Fruit fly (Drosophila melanogaster) Kc167 (cell line): ENCODE results near the gene CG13407.

Experiments used
- Myc ChIP-seq: fragments of >200 bp; optimal IDR thresholded peaks from 2 replicates; lab custom pipeline; 2017; ENCODE audit warnings: missing external identifiers
- Sin3A ChIP-seq: fragments of >200 bp; optimal IDR thresholded peaks from 2 replicates; lab custom pipeline; 2018; ENCODE audit warnings: missing external identifiers
- h ChIP-seq: fragments of >200 bp; optimal IDR thresholded peaks from 3 replicates; lab custom pipeline; 2018; ENCODE audit warnings: missing external identifiers
- insv ChIP-seq: fragments of >200 bp; optimal IDR thresholded peaks from 3 replicates; lab custom pipeline; 2018; ENCODE audit warnings: missing external identifiers
- psq ChIP-seq: fragments of >200 bp; optimal IDR thresholded peaks from 2 replicates; lab custom pipeline; 2017; ENCODE audit warnings: missing external identifiers
- ttk ChIP-seq: sonication (Bioruptor generic); optimal IDR thresholded peaks from 2 replicates; lab custom pipeline; 2017; ENCODE audit warnings: missing external identifiers

DNA sequence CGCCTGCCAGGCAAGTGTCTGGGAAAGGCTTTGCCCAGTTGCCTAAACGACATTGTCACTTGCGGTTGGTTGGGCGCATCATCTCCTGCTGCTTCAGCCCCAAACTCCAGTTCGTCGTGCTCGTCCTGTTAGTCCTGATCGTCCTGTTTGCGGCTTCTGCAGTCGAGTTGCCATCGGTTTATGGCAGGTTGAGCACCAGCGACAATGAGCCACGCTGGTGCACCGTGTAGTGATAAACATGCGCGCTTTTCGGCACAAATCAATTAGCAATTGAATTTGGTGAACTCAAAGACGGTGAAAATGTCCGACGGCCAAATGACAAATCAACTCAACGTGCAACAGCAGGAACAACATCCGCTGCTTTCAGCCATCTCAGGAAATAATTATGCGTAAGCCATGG, at the start of gene CG13407:
- TF ChIP-seq Sin3A (lab: Kevin White, UChicago) (no peak), insv (no peak), ttk (lab: Kevin White, UChicago) (no peak), psq (lab: Kevin White, UChicago) (no peak), h (lab: Kevin White, UChicago) (no peak), Myc (no peak)
